Worm (Caenorhabditis elegans): Measurements from ENCODE around the gene F41E6.7.

- no peak for TF ChIP-seq nhr-6 (tag; optimal IDR thresholded peaks at IDR 0.05)
- TF ChIP-seq dmd-8 (GFP tag; IDR thresholded peaks at IDR 0.05): no peak
- TF ChIP-seq nhr-28 (tag; optimal IDR thresholded peaks at IDR 0.05): no peak
- no peak for TF ChIP-seq lin-1 (GFP tag; IDR thresholded peaks at IDR 0.05)
- TF ChIP-seq unc-39 (tag; optimal IDR thresholded peaks at IDR 0.05): no peak
- TF ChIP-seq lin-29 (GFP tag; IDR thresholded peaks at IDR 0.05): no peak
- no peak for TF ChIP-seq nhr-48 (tag; optimal IDR thresholded peaks at IDR 0.05)
- TF ChIP-seq mdl-1 (tag; optimal IDR thresholded peaks at IDR 0.05): no peak
- no peak for TF ChIP-seq jun-1 (tag; optimal IDR thresholded peaks at IDR 0.05)
- TF ChIP-seq ama-1 (optimal IDR thresholded peaks at IDR 0.05): no peak
- TF ChIP-seq F49E8.2 (tag; optimal IDR thresholded peaks at IDR 0.05; ENCODE audit: borderline replicate concordance): no peak
- TF ChIP-seq ztf-11 (tag; optimal IDR thresholded peaks at IDR 0.05): no peak
Observed at ce11 chrV:8622314-8622713, 23.2 kb upstream of the F41E6.7 start, which contains the start of gene F41E6.1.
